Fruit fly (Drosophila melanogaster): ENCODE measurements around the gene AP-1gamma.
A peak's percentile ranks its signal among the peaks of the same experiment; 100 is the strongest.

AP-1gamma gene

DNA sequence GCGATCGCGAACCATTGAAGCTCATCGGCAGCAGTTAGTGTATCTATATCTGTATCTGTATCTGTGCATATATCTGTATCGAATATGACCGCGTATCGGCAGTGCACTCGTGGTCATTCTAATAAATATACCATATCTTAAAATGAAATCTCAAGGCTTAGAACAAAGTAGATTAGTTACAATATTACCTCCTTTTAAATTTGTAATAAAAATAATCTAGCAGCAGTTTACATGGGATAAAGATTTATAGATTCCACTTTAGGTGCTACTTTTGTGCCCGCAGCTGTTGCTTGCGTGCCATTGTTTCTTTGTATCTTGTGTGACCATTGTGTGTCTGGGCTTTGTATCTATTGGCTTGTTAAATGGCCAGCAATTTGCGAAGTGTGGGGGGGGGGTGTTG, 48.4 kb upstream of the AP-1gamma start (continued):
- TF ChIP-seq zfh1 (GFP tag; IDR thresholded peaks at IDR 0.05) (peak; percentile 58; the same call in 1 of the 3 replicates), cas (GFP tag; IDR thresholded peaks at IDR 0.05) (no peak), Ravus (GFP tag; IDR thresholded peaks at IDR 0.05) (no peak), CG32532 (GFP tag; IDR thresholded peaks at IDR 0.05) (peak; percentile 49; the same call in 1 of the 2 replicates), phol (tag; optimal IDR thresholded peaks at IDR 0.05) (peak; percentile 78), slp2 (GFP tag; optimal IDR thresholded peaks at IDR 0.05) (no peak), Oaz (GFP tag; IDR thresholded peaks at IDR 0.05) (peak; percentile 64; the same call in 1 of the 2 replicates), sna (GFP tag; IDR thresholded peaks at IDR 0.05; ENCODE audit: partially characterized antibody) (no peak), Sry-δ (GFP tag; optimal IDR thresholded peaks at IDR 0.05) (no peak), usp (GFP tag; optimal IDR thresholded peaks at IDR 0.05) (no peak), Ssrp (tag; optimal IDR thresholded peaks at IDR 0.05) (peak; percentile 66), CG10366 (GFP tag; IDR thresholded peaks at IDR 0.05) (peak; percentile 81), ewg (GFP tag; optimal IDR thresholded peaks at IDR 0.05) (peak; percentile 65), Sox100B (GFP tag; optimal IDR thresholded peaks at IDR 0.05) (peak; percentile 70), CG8765 (GFP tag; IDR thresholded peaks at IDR 0.05) (no peak), lab (GFP tag; optimal IDR thresholded peaks at IDR 0.05) (peak; percentile 84), CG8388 (GFP tag; optimal IDR thresholded peaks at IDR 0.05) (peak; percentile 75), CG8359 (GFP tag; optimal IDR thresholded peaks at IDR 0.05; ENCODE audit: borderline replicate concordance) (no peak), nau (GFP tag; optimal IDR thresholded peaks at IDR 0.05) (no peak), E2f1 (GFP tag; IDR thresholded peaks at IDR 0.05) (peak; percentile 70), CG31441 (GFP tag; IDR thresholded peaks at IDR 0.05) (peak; percentile 84), Six4 (GFP tag; optimal IDR thresholded peaks at IDR 0.05) (peak; percentile 58), CG8281 (tag; optimal IDR thresholded peaks at IDR 0.05) (peak; percentile 33), Hand (GFP tag; optimal IDR thresholded peaks at IDR 0.05) (no peak), mld (GFP tag; IDR thresholded peaks at IDR 0.05; ENCODE audit: partially characterized antibody) (no peak), CG11093 (GFP tag; IDR thresholded peaks at IDR 0.05) (peak; percentile 57; the same call in 1 of the 3 replicates), hth (optimal IDR thresholded peaks at IDR 0.05) (no peak), CG12942 (GFP tag; optimal IDR thresholded peaks at IDR 0.05) (peak; percentile 55), al (GFP tag; IDR thresholded peaks at IDR 0.05) (no peak), sisA (GFP tag; IDR thresholded peaks at IDR 0.05) (peak; percentile 66), Dip3 (GFP tag; optimal IDR thresholded peaks at IDR 0.05) (peak; percentile 37), Scr (GFP tag; IDR thresholded peaks at IDR 0.05; ENCODE audit: partially characterized antibody) (no peak), onecut (GFP tag; IDR thresholded peaks at IDR 0.05) (peak; percentile 51), Antp (GFP tag; optimal IDR thresholded peaks at IDR 0.05) (peak; percentile 1), hb (GFP tag; IDR thresholded peaks at IDR 0.05; ENCODE audit: partially characterized antibody) (no peak), CG34224 (GFP tag; IDR thresholded peaks at IDR 0.05; ENCODE audit: partially characterized antibody) (no peak), sqz (GFP tag; optimal IDR thresholded peaks at IDR 0.05) (peak; percentile 29), Mes4 (GFP tag; optimal IDR thresholded peaks at IDR 0.05) (peak; percentile 44), Sox102F (GFP tag; optimal IDR thresholded peaks at IDR 0.05) (peak; percentile 89), HmgZ (tag; optimal IDR thresholded peaks at IDR 0.05) (peak; percentile 59), CG3847 (GFP tag; IDR thresholded peaks at IDR 0.05) (peak; percentile 47; the same call in 1 of the 2 replicates), CG17802 (tag; optimal IDR thresholded peaks at IDR 0.05) (peak; percentile 46), inv (GFP tag; IDR thresholded peaks at IDR 0.05; ENCODE audit: partially characterized antibody) (no peak), CG2875 (GFP tag; optimal IDR thresholded peaks at IDR 0.05) (peak; percentile 59), zfh2 (GFP tag; optimal IDR thresholded peaks at IDR 0.05) (peak; percentile 27), fd64A (GFP tag; optimal IDR thresholded peaks at IDR 0.05) (peak; percentile 38), CG2129 (GFP tag; IDR thresholded peaks at IDR 0.05; ENCODE audit: partially characterized antibody) (no peak), CG16813 (GFP tag; IDR thresholded peaks at IDR 0.05; ENCODE audit: partially characterized antibody) (no peak), CG14965 (GFP tag; optimal IDR thresholded peaks at IDR 0.05; ENCODE audit: borderline replicate concordance) (no peak), CG17328 (GFP tag; IDR thresholded peaks at IDR 0.05) (peak; percentile 81)
